Fruit fly (Drosophila melanogaster) whole organism, prepupa: ENCODE data around the gene CG11980.

Experiments used
- Blimp-1 ChIP-seq: fragments of 200-800 bp; sonication (Bioruptor generic); optimal IDR thresholded peaks from 3 replicates; lab custom pipeline; 2017; ENCODE audit warnings: missing biosample characterization, missing genetic modification characterization, mild to moderate bottlenecking, moderate library complexity, missing genetic modification reagents
- CG11294 ChIP-seq: fragments of 200-800 bp; sonication (Bioruptor generic); IDR thresholded peaks from 2 replicates; pipeline ENCODE4 v1.3.6; 2022; ENCODE audit warnings: missing biosample characterization, missing genetic modification characterization
- CG15336 ChIP-seq: fragments of 200-800 bp; sonication (Bioruptor generic); IDR thresholded peaks from 2 replicates; pipeline ENCODE4 v1.3.6; 2022; ENCODE audit warnings: missing biosample characterization, missing genetic modification characterization
- CG1621 ChIP-seq: fragments of 200-800 bp; sonication (Bioruptor generic); optimal IDR thresholded peaks from 3 replicates; lab custom pipeline; 2018; ENCODE audit warnings: missing biosample characterization, mild to moderate bottlenecking, missing genetic modification characterization
- CG16779 ChIP-seq: fragments of 200-800 bp; sonication (Bioruptor generic); optimal IDR thresholded peaks from 3 replicates; lab custom pipeline; 2017; ENCODE audit warnings: missing biosample characterization, mild to moderate bottlenecking, missing genetic modification characterization
- CG31627 ChIP-seq: fragments of 200-800 bp; sonication (Bioruptor generic); optimal IDR thresholded peaks from 3 replicates; lab custom pipeline; 2016; ENCODE audit warnings: missing biosample characterization, missing genetic modification characterization
- CG32006 ChIP-seq: fragments of 200-800 bp; sonication (Bioruptor generic); optimal IDR thresholded peaks from 3 replicates; lab custom pipeline; 2017; ENCODE audit warnings: missing biosample characterization, mild to moderate bottlenecking, missing genetic modification characterization
- CG34406 ChIP-seq: fragments of 200-800 bp; sonication (Bioruptor generic); optimal IDR thresholded peaks from 3 replicates; lab custom pipeline; 2016; ENCODE audit warnings: missing biosample characterization, missing genetic modification characterization
- CG4318 ChIP-seq: fragments of 200-800 bp; sonication (Bioruptor generic); optimal IDR thresholded peaks from 3 replicates; lab custom pipeline; 2017; ENCODE audit warnings: missing biosample characterization, mild to moderate bottlenecking, missing genetic modification characterization
- CG6163 ChIP-seq: fragments of 200-800 bp; sonication (Bioruptor generic); IDR thresholded peaks from 3 replicates; pipeline ENCODE4 v1.3.6; 2022; ENCODE audit warnings: missing biosample characterization, missing genetic modification characterization
- CG6276 ChIP-seq: fragments of 200-800 bp; sonication (Bioruptor generic); optimal IDR thresholded peaks from 2 replicates; lab custom pipeline; 2017; ENCODE audit warnings: missing biosample characterization, mild to moderate bottlenecking, missing genetic modification characterization
- CG6792 ChIP-seq: fragments of 200-800 bp; sonication (Bioruptor generic); optimal IDR thresholded peaks from 3 replicates; lab custom pipeline; 2016; ENCODE audit warnings: missing biosample characterization, missing genetic modification characterization
- CG6808 ChIP-seq: fragments of 200-800 bp; sonication (Bioruptor generic); optimal IDR thresholded peaks from 3 replicates; lab custom pipeline; 2017; ENCODE audit warnings: missing biosample characterization, missing genetic modification characterization, mild to moderate bottlenecking, moderate library complexity, missing genetic modification reagents
- CG7368 ChIP-seq: fragments of 200-800 bp; sonication (Bioruptor generic); optimal IDR thresholded peaks from 3 replicates; lab custom pipeline; 2016; ENCODE audit warnings: missing biosample characterization, missing genetic modification characterization
- CG8119 ChIP-seq: fragments of 200-800 bp; sonication (Bioruptor generic); IDR thresholded peaks from 3 replicates; pipeline ENCODE4 v1.3.6; 2022; ENCODE audit warnings: missing biosample characterization, missing genetic modification characterization
- CG8319 ChIP-seq: fragments of 200-800 bp; sonication (Bioruptor generic); optimal IDR thresholded peaks from 3 replicates; lab custom pipeline; 2016; ENCODE audit warnings: missing biosample characterization, missing genetic modification characterization
- CG9139 ChIP-seq: fragments of 200-800 bp; sonication (Bioruptor generic); optimal IDR thresholded peaks from 3 replicates; lab custom pipeline; 2017; ENCODE audit warnings: missing biosample characterization, mild to moderate bottlenecking, missing genetic modification characterization
- Eip75B ChIP-seq: fragments of 200-800 bp; sonication (Bioruptor generic); optimal IDR thresholded peaks from 3 replicates; lab custom pipeline; 2016; ENCODE audit warnings: missing biosample characterization, missing genetic modification characterization
- Eip78C ChIP-seq: fragments of 200-800 bp; sonication (Bioruptor generic); peaks from one replicate; lab custom pipeline; 2016; ENCODE audit warnings: missing biosample characterization, missing genetic modification characterization
- Eip93F ChIP-seq: fragments of 200-800 bp; sonication (Bioruptor generic); optimal IDR thresholded peaks from 2 replicates; lab custom pipeline; 2016; ENCODE audit warnings: missing biosample characterization, mild to moderate bottlenecking, missing genetic modification characterization
- Ets21C ChIP-seq: fragments of 200-800 bp; sonication (Bioruptor generic); optimal IDR thresholded peaks from 3 replicates; lab custom pipeline; 2016; ENCODE audit warnings: missing biosample characterization, missing genetic modification characterization
- Ets96B ChIP-seq: fragments of 200-800 bp; optimal IDR thresholded peaks from 2 replicates; lab custom pipeline; 2019; ENCODE audit warnings: missing biosample characterization, mild to moderate bottlenecking, missing genetic modification characterization, moderate library complexity
- Hr38 ChIP-seq: sonication (Bioruptor generic); optimal IDR thresholded peaks from 2 replicates; lab custom pipeline; 2016; ENCODE audit warnings: missing biosample characterization, missing genetic modification characterization
- Hr39 ChIP-seq: fragments of 200-800 bp; sonication (Bioruptor generic); optimal IDR thresholded peaks from 2 replicates; lab custom pipeline; 2016; ENCODE audit warnings: missing biosample characterization, missing genetic modification characterization
- Met ChIP-seq: fragments of 200-800 bp; sonication (Bioruptor generic); optimal IDR thresholded peaks from 3 replicates; lab custom pipeline; 2016; ENCODE audit warnings: missing biosample characterization, missing genetic modification characterization
- OdsH ChIP-seq: fragments of 200-800 bp; sonication (Bioruptor generic); optimal IDR thresholded peaks from 3 replicates; lab custom pipeline; 2016; ENCODE audit warnings: missing biosample characterization, missing genetic modification characterization
- Smox ChIP-seq: fragments of 200-800 bp; sonication (Bioruptor generic); optimal IDR thresholded peaks from 3 replicates; lab custom pipeline; 2016; ENCODE audit warnings: missing biosample characterization, missing genetic modification characterization
- cyc ChIP-seq: fragments of 200-800 bp; sonication (Bioruptor generic); optimal IDR thresholded peaks from 3 replicates; lab custom pipeline; 2016; ENCODE audit warnings: missing biosample characterization, missing genetic modification characterization
- dac ChIP-seq: fragments of 200-800 bp; sonication (Bioruptor generic); optimal IDR thresholded peaks from 2 replicates; lab custom pipeline; 2017; ENCODE audit warnings: missing biosample characterization, mild to moderate bottlenecking, missing genetic modification characterization
- dsx ChIP-seq: fragments of 200-800 bp; optimal IDR thresholded peaks from 3 replicates; lab custom pipeline; 2019; ENCODE audit warnings: missing biosample characterization, mild to moderate bottlenecking, missing genetic modification characterization, moderate library complexity; ENCODE audit not compliant: poor library complexity, severe bottlenecking
- eg ChIP-seq: fragments of 200-800 bp; sonication (Bioruptor generic); IDR thresholded peaks from 3 replicates; pipeline ENCODE4 v1.3.6; 2022; ENCODE audit warnings: missing biosample characterization, missing genetic modification characterization
- esn ChIP-seq: fragments of 200-800 bp; sonication (Bioruptor generic); optimal IDR thresholded peaks from 2 replicates; lab custom pipeline; 2016; ENCODE audit warnings: missing biosample characterization, mild to moderate bottlenecking, missing genetic modification characterization, moderate library complexity
- fkh ChIP-seq: fragments of 200-800 bp; sonication (Bioruptor generic); optimal IDR thresholded peaks from 3 replicates; lab custom pipeline; 2017; ENCODE audit warnings: missing biosample characterization, mild to moderate bottlenecking, missing genetic modification characterization, moderate library complexity
- lz ChIP-seq: fragments of 200-800 bp; sonication (Bioruptor generic); optimal IDR thresholded peaks from 3 replicates; lab custom pipeline; 2016; ENCODE audit warnings: missing biosample characterization, missing genetic modification characterization
- salr ChIP-seq, 2 experiments: fragments of 200-800 bp; sonication (Bioruptor generic); optimal IDR thresholded peaks; 3 replicates each; lab custom pipeline; 2016 to 2018; ENCODE audit warnings: missing biosample characterization in 2 of 2, missing genetic modification characterization in 2 of 2, mild to moderate bottlenecking in 1 of 2
- spab ChIP-seq: fragments of 200-800 bp; sonication (Bioruptor generic); optimal IDR thresholded peaks from 2 replicates; lab custom pipeline; 2017; ENCODE audit warnings: missing biosample characterization, mild to moderate bottlenecking, missing genetic modification characterization, missing genetic modification reagents
- ss ChIP-seq, 2 experiments: fragments of 200-800 bp; sonication (Bioruptor generic); optimal IDR thresholded peaks; 2 replicates in 1 of 2; 3 replicates in 1 of 2; lab custom pipeline; 2017 to 2018; ENCODE audit warnings: mild to moderate bottlenecking in 2 of 2, missing biosample characterization in 2 of 2, missing genetic modification characterization in 2 of 2, moderate library complexity in 1 of 2
- svp ChIP-seq: fragments of 200-800 bp; sonication (Bioruptor generic); peaks from one replicate; lab custom pipeline; 2016; ENCODE audit warnings: missing biosample characterization, missing genetic modification characterization

Gene CG11980

dm6 chr3R:8978768-8979167 is 25.0 kb upstream of the CG11980 start (continued):
- peak in 1 of 2 experiments; percentile 43 for TF ChIP-seq salr (GFP tag; optimal IDR thresholded peaks at IDR 0.05; lab: Kevin White, UChicago)
- TF ChIP-seq Eip93F (GFP tag; lab: Kevin White, UChicago) = peak; percentile 55
- TF ChIP-seq CG1621 = no peak
- TF ChIP-seq Hr38 (GFP tag; lab: Kevin White, UChicago) = no peak
- TF ChIP-seq CG16779 (tag; lab: Kevin White, UChicago) = no peak
- no peak for TF ChIP-seq dsx (GFP tag; lab: Kevin White, UChicago)
- TF ChIP-seq CG4318 (GFP tag; lab: Kevin White, UChicago) = no peak
- no peak for TF ChIP-seq fkh (GFP tag; lab: Kevin White, UChicago)
- peak; percentile 63 for TF ChIP-seq CG32006
- no peak for TF ChIP-seq CG11294 (GFP tag; lab: Robert Waterston, UW)
- peak; percentile 13 for TF ChIP-seq Ets96B

dm6 chr3R:8979850-8980775 is 23.7 kb upstream of the CG11980 start:
- TF ChIP-seq Smox (GFP tag; lab: Kevin White, UChicago) (peak; percentile 9), Met (GFP tag; lab: Kevin White, UChicago) (peak; percentile 9), ss (GFP tag; optimal IDR thresholded peaks at IDR 0.05; lab: Kevin White, UChicago) (peak; percentile 11 to 59), Eip78C (GFP tag; lab: Kevin White, UChicago) (peak; percentile 33), CG6808 (GFP tag; lab: Kevin White, UChicago) (peak; percentile 49), CG8319 (GFP tag; lab: Kevin White, UChicago) (peak; percentile 64), fkh (GFP tag; lab: Kevin White, UChicago) (peak; percentile 76), CG34406 (GFP tag; lab: Kevin White, UChicago) (no peak), CG7368 (no peak), CG6792 (GFP tag; lab: Kevin White, UChicago) (no peak), lz (GFP tag; lab: Kevin White, UChicago) (no peak), Ets21C (peak; percentile 26), spab (GFP tag; lab: Kevin White, UChicago) (no peak), cyc (GFP tag; lab: Kevin White, UChicago) (peak; percentile 11), CG6163 (GFP tag; lab: Robert Waterston, UW) (no peak), CG31627 (GFP tag; lab: Kevin White, UChicago) (peak; percentile 38), CG6276 (GFP tag; lab: Kevin White, UChicago) (peak; percentile 27), Eip93F (GFP tag; lab: Kevin White, UChicago) (no peak), dac (GFP tag; lab: Kevin White, UChicago) (peak; percentile 30), Hr39 (GFP tag; lab: Kevin White, UChicago) (peak; percentile 15), OdsH (GFP tag; lab: Kevin White, UChicago) (peak; percentile 8), esn (GFP tag; lab: Kevin White, UChicago) (peak; percentile 16), Eip75B (no peak), CG8119 (GFP tag; lab: Robert Waterston, UW) (peak; percentile 38; the same call in 2 of the 3 replicates), svp (peak; percentile 85), Ets96B (no peak), CG15336 (GFP tag; lab: Robert Waterston, UW) (peak; percentile 61), CG9139 (peak; percentile 14)

dm6 chr3R:8980776-8981165 is 23.0 kb upstream of the CG11980 start, which contains the start of gene CAHbeta:
TSS of gene CAHbeta (plus strand) at chr3R:8980860.
- TF ChIP-seq eg (GFP tag; lab: Robert Waterston, UW) (peak; percentile 58; the same call in 2 of the 3 replicates), CG16779 (tag; lab: Kevin White, UChicago) (peak; percentile 34), Blimp-1 (GFP tag; lab: Kevin White, UChicago) (no peak), Ets21C (no peak), Eip78C (GFP tag; lab: Kevin White, UChicago) (peak; percentile 43), ss (GFP tag; optimal IDR thresholded peaks at IDR 0.05; lab: Kevin White, UChicago) (peak in 1 of 2 experiments; percentile 40), CG6276 (GFP tag; lab: Kevin White, UChicago) (peak; percentile 20)
- TF ChIP-seq, all 60 proteins: peak for 5
